Fruit fly (Drosophila melanogaster): ENCODE results near the gene Chrac-16.

- TF ChIP-seq kay (GFP tag; ENCODE audit: borderline replicate concordance) = no peak
- no peak for TF ChIP-seq CG1620 (GFP tag; optimal IDR thresholded peaks at IDR 0.05)
- TF ChIP-seq ovo (GFP tag; optimal IDR thresholded peaks at IDR 0.05) = no peak
- no peak for TF ChIP-seq CG14711 (tag; optimal IDR thresholded peaks at IDR 0.05)
- TF ChIP-seq toe (GFP tag; optimal IDR thresholded peaks at IDR 0.05) = no peak
- TF ChIP-seq CG11617 (GFP tag; optimal IDR thresholded peaks at IDR 0.05) = no peak
- no peak for TF ChIP-seq cnc (optimal IDR thresholded peaks at IDR 0.05)
Measured at dm6 chrX:11988912-11989311, 28.8 kb downstream of the Chrac-16 start, which contains the start of gene tsg.
